Fruit fly (Drosophila melanogaster): ENCODE data around the gene CG11670.

CG11670 gene

dm6 chr3R:13041750-13042149, at the start of gene CG11670:
Gene CG11670, plus strand, starts transcription at chr3R:13042050.
- TF ChIP-seq CTCF (optimal IDR thresholded peaks at IDR 0.05) (no peak), CG8478 (optimal IDR thresholded peaks at IDR 0.05) (no peak)

DNA sequence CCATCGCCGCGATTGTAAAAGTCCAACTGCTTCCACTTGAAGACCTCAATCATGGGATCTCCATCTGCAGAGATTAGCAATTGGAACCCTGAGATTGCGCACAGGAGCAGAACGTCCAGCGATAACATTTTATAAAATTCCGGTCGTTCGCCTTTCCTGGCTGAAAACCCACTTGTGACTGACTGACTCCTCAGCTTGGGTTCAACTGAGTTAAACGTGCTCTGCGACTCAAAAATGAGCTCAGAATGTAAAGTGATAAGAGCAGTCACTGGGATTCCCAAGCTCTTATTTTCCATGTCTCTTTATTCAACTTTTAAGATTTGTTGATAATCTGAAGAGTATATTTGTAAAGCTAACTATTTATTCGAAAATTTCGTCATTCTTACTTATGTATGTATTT, 48.8 kb upstream of the CG11670 start, which contains the start of gene yellow-f:
Gene yellow-f, minus strand, starts transcription at position 184 of the 400 bp plus-strand sequence.
- TF ChIP-seq CG8478 (optimal IDR thresholded peaks at IDR 0.05) (no peak), CTCF (optimal IDR thresholded peaks at IDR 0.05) (no peak)

DNA sequence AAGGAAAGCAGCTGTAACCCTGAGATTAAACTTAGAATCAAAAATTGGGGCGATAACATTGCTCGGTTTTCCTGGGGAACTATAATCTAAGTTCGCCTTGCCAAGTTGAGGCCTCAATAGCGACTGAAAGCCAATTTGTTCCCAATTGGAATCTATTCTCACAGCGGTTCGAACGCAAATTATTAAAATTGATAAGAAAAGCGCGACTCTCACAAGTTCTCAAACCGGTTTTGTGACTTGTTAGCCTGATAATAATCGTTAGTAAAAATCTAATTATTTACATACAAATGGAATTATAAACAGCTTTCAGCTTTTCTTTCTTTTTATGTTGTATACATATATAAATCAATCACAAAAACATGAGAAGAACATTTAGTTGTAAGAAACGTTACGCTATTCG, 46.8 kb upstream of the CG11670 start, which contains the start of gene yellow-f2:
Gene yellow-f2, minus strand, starts transcription at position 101 of the 400 bp plus-strand sequence.
- TF ChIP-seq CTCF (optimal IDR thresholded peaks at IDR 0.05) (no peak), CG8478 (optimal IDR thresholded peaks at IDR 0.05) (no peak)

dm6 chr3R:12995522-12995921, 46.3 kb upstream of the CG11670 start, which contains the start of gene CG7488:
Gene CG7488, plus strand, starts transcription at chr3R:12995620.
- TF ChIP-seq CTCF (optimal IDR thresholded peaks at IDR 0.05), result no peak
- no peak for TF ChIP-seq CG8478 (optimal IDR thresholded peaks at IDR 0.05)

- TF ChIP-seq CG8478 (optimal IDR thresholded peaks at IDR 0.05) (no peak), CTCF (optimal IDR thresholded peaks at IDR 0.05) (no peak)
Observed at dm6 chr3R:12997550-12998233, 44.2 kb upstream of the CG11670 start, which contains the start of the genes CG17327, CG44194 and CG7518. Gene CG17327, minus strand, starts transcription at chr3R:12997726. Gene CG44194, minus strand, starts transcription at chr3R:12997726. Gene CG7518, plus strand, starts transcription at chr3R:12998089.

- no peak for TF ChIP-seq CTCF (optimal IDR thresholded peaks at IDR 0.05)
Observed at dm6 chr3R:12998234-12998591, 43.6 kb upstream of the CG11670 start.

- TF ChIP-seq CTCF (optimal IDR thresholded peaks at IDR 0.05), result no peak
- no peak for TF ChIP-seq CG8478 (optimal IDR thresholded peaks at IDR 0.05)
Observed at dm6 chr3R:13009595-13009994, 32.3 kb upstream of the CG11670 start, which contains the start of gene CG11656. Gene CG11656, plus strand, starts transcription at chr3R:13009895.

- TF ChIP-seq CTCF (optimal IDR thresholded peaks at IDR 0.05) (no peak), CG8478 (optimal IDR thresholded peaks at IDR 0.05) (no peak)
Observed at dm6 chr3R:13010905-13011620, 30.8 kb upstream of the CG11670 start, which contains the start of gene CG8031. Gene CG8031, minus strand, starts transcription at chr3R:13011310.

- TF ChIP-seq CG8478 (optimal IDR thresholded peaks at IDR 0.05) (no peak), CTCF (optimal IDR thresholded peaks at IDR 0.05) (no peak)
Observed at dm6 chr3R:13011621-13011963, 30.3 kb upstream of the CG11670 start, which contains the start of gene CtBP. Gene CtBP, plus strand, starts transcription at chr3R:13011649.

dm6 chr3R:13012351-13012750, 29.5 kb upstream of the CG11670 start:
- TF ChIP-seq CG8478 (optimal IDR thresholded peaks at IDR 0.05), result no peak
- no peak for TF ChIP-seq CTCF (optimal IDR thresholded peaks at IDR 0.05)

- TF ChIP-seq CTCF (optimal IDR thresholded peaks at IDR 0.05), result no peak
- no peak for TF ChIP-seq CG8478 (optimal IDR thresholded peaks at IDR 0.05)
Observed at dm6 chr3R:13012990-13013389, 28.9 kb upstream of the CG11670 start.

DNA sequence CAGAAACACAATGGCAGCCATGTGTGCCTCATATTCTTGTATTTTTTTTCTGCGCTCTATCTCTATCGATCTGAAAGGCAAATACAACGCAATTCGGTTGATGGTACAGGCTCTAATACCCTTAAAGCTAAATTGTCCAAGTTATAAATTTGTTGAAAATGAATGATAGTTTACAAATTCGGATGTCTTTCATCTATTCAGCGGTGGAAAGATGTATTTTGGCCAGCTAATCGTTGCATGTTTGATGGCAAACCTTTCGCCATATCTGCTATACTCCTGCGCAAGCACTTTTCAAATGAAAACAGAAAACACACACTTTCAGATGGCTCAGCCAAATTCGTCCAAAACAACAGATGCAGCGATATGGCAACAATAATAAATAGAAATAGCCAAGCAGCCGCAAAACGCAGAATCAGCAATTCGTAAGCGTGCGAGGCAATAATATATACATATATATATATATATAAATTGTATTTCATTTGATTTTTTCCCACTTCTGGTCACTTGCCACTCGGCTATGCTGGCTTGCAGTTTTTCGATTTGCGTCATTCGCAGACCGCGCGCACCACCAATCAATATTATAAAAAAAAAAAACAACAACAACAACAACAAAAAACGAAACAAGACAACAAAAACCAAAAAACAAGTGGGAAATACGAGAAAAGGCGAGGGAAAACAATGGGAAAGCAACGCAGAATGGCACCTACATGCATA, 27.5 kb upstream of the CG11670 start:
- no peak for TF ChIP-seq CTCF (optimal IDR thresholded peaks at IDR 0.05)
- TF ChIP-seq CG8478 (optimal IDR thresholded peaks at IDR 0.05), result no peak

- no peak for TF ChIP-seq CTCF (optimal IDR thresholded peaks at IDR 0.05)
Observed at dm6 chr3R:13015402-13015801, 26.4 kb upstream of the CG11670 start.

dm6 chr3R:13015811-13016766, 25.8 kb upstream of the CG11670 start:
- no peak for TF ChIP-seq CTCF (optimal IDR thresholded peaks at IDR 0.05)
- no peak for TF ChIP-seq CG8478 (optimal IDR thresholded peaks at IDR 0.05)
